Worm (Caenorhabditis elegans): ENCODE measurements around the gene srh-275.

ce11 chrV:7400095-7400494 lies 47.3 kb downstream of the srh-275 start, which contains the start of gene cnc-9:
- no peak for TF ChIP-seq F13H6.1 (tag; optimal IDR thresholded peaks at IDR 0.05)
- TF ChIP-seq sma-3 (GFP tag; optimal IDR thresholded peaks at IDR 0.05), result no peak
- TF ChIP-seq nhr-25 (tag; optimal IDR thresholded peaks at IDR 0.05), result no peak

Data from whole organism, L2 larva.